Worm (Caenorhabditis elegans) whole organism, young adult: ENCODE results near the gene wrk-1.

Source experiments
- D2030.7 ChIP-seq: fragments of 200-800 bp; sonication (Bioruptor generic); IDR thresholded peaks from 2 replicates; pipeline ENCODE4 v1.3.6; 2022; ENCODE audit warnings: missing genetic modification reagents, missing genetic modification characterization, missing compliant biosample characterization
- F33H1.4 ChIP-seq: fragments of 200-800 bp; sonication (Bioruptor generic); IDR thresholded peaks from 2 replicates; pipeline ENCODE4 v1.3.6; 2022; ENCODE audit warnings: missing genetic modification reagents, missing genetic modification characterization, missing compliant biosample characterization
- F57A8.1 ChIP-seq: fragments of 200-800 bp; sonication (Bioruptor generic); optimal IDR thresholded peaks from 2 replicates; lab custom pipeline; 2018; ENCODE audit warnings: mild to moderate bottlenecking, missing genetic modification characterization, moderate library complexity, missing compliant biosample characterization
- T26A5.8 ChIP-seq: sonication (generic microtip); optimal IDR thresholded peaks from 2 replicates; lab custom pipeline; 2016; ENCODE audit warnings: missing genetic modification characterization, missing compliant biosample characterization
- Y79H2A.3 ChIP-seq: fragments of 200-800 bp; sonication (Bioruptor generic); conservative IDR thresholded peaks from 2 replicates; pipeline ENCODE4 v1.3.6; 2022; ENCODE audit warnings: missing genetic modification reagents, missing genetic modification characterization, missing compliant biosample characterization
- ZK185.1 ChIP-seq: sonication (generic microtip); optimal IDR thresholded peaks from 2 replicates; lab custom pipeline; 2016; ENCODE audit warnings: mild to moderate bottlenecking, missing genetic modification characterization, missing compliant biosample characterization; ENCODE audit not compliant: poor library complexity, severe bottlenecking
- atf-7 ChIP-seq: sonication (generic microtip); optimal IDR thresholded peaks from 2 replicates; lab custom pipeline; 2017; ENCODE audit warnings: mild to moderate bottlenecking, missing genetic modification characterization, missing compliant biosample characterization
- attf-5 ChIP-seq: fragments of 200-800 bp; sonication (Bioruptor generic); optimal IDR thresholded peaks from 2 replicates; lab custom pipeline; 2018; ENCODE audit warnings: mild to moderate bottlenecking, missing genetic modification characterization, missing compliant biosample characterization
- cebp-1 ChIP-seq, 2 experiments: fragments of 200-800 bp in 1 of 2; sonication (Bioruptor generic) in 1 of 2; sonication (generic microtip) in 1 of 2; IDR thresholded peaks in 1 of 2; optimal IDR thresholded peaks in 1 of 2; 2 replicates each; pipeline versions ENCODE4 v1.3.6 to Lab custom; 2017 to 2022; ENCODE audit warnings: missing compliant biosample characterization in 2 of 2, missing genetic modification characterization in 2 of 2, mild to moderate bottlenecking in 1 of 2, missing genetic modification reagents in 1 of 2, moderate library complexity in 1 of 2
- ceh-100 ChIP-seq: fragments of 200-800 bp; sonication (Bioruptor generic); IDR thresholded peaks from 2 replicates; pipeline ENCODE4 v1.3.6; 2022; ENCODE audit warnings: missing genetic modification reagents, missing genetic modification characterization, missing compliant biosample characterization
- chd-7 ChIP-seq: sonication (generic microtip); optimal IDR thresholded peaks from 2 replicates; lab custom pipeline; 2016; ENCODE audit warnings: mild to moderate bottlenecking, missing genetic modification characterization, moderate library complexity, missing compliant biosample characterization
- die-1 ChIP-seq: sonication (generic microtip); optimal IDR thresholded peaks from 2 replicates; lab custom pipeline; 2016; ENCODE audit warnings: missing genotype, mild to moderate bottlenecking, missing genetic modification characterization, missing compliant biosample characterization
- egrh-3 ChIP-seq: fragments of 200-800 bp; sonication (Bioruptor generic); IDR thresholded peaks from 2 replicates; pipeline ENCODE4 v1.3.6; 2022; ENCODE audit warnings: missing genetic modification reagents, missing genetic modification characterization, missing compliant biosample characterization
- fkh-3 ChIP-seq: sonication (generic microtip); optimal IDR thresholded peaks from 2 replicates; lab custom pipeline; 2016; ENCODE audit warnings: mild to moderate bottlenecking, missing genetic modification characterization, missing compliant biosample characterization
- gei-17 ChIP-seq: fragments of 200-800 bp; sonication (Bioruptor generic); optimal IDR thresholded peaks from 2 replicates; lab custom pipeline; 2018; ENCODE audit warnings: mild to moderate bottlenecking, missing genetic modification characterization, missing compliant biosample characterization
- hmg-1.2 ChIP-seq: fragments of 200-800 bp; sonication (Bioruptor generic); IDR thresholded peaks from 2 replicates; pipeline ENCODE4 v1.3.6; 2022; ENCODE audit warnings: missing genetic modification reagents, missing genetic modification characterization, missing compliant biosample characterization
- let-607 ChIP-seq, 2 experiments: fragments of 200-800 bp in 1 of 2; sonication (Bioruptor generic) in 1 of 2; sonication (generic microtip) in 1 of 2; optimal IDR thresholded peaks; 2 replicates each; lab custom pipeline; 2016 to 2018; ENCODE audit warnings: mild to moderate bottlenecking in 2 of 2, missing compliant biosample characterization in 2 of 2, missing genetic modification characterization in 2 of 2, moderate library complexity in 2 of 2, missing genotype in 1 of 2
- lin-26 ChIP-seq: fragments of 200-800 bp; sonication (Bioruptor generic); IDR thresholded peaks from 2 replicates; pipeline ENCODE4 v1.3.6; 2022; ENCODE audit warnings: missing genetic modification reagents, missing genetic modification characterization, missing compliant biosample characterization
- lin-40 ChIP-seq: sonication (generic microtip); optimal IDR thresholded peaks from 2 replicates; lab custom pipeline; 2016; ENCODE audit warnings: missing genetic modification characterization, mild to moderate bottlenecking, missing compliant biosample characterization, missing genotype, missing genetic modification reagents
- madf-10 ChIP-seq: sonication (generic microtip); optimal IDR thresholded peaks from 2 replicates; lab custom pipeline; 2016; ENCODE audit warnings: mild to moderate bottlenecking, missing genetic modification characterization, missing compliant biosample characterization
- madf-6 ChIP-seq: fragments of 200-800 bp; sonication (Bioruptor generic); IDR thresholded peaks from 2 replicates; pipeline ENCODE4 v1.3.6; 2022; ENCODE audit warnings: missing genetic modification reagents, missing genetic modification characterization, missing compliant biosample characterization
- mcd-1 ChIP-seq: fragments of 200-800 bp; sonication (Bioruptor generic); IDR thresholded peaks from 2 replicates; pipeline ENCODE4 v1.3.6; 2022; ENCODE audit warnings: missing genetic modification reagents, missing genetic modification characterization, missing compliant biosample characterization
- nhr-27 ChIP-seq: fragments of 200-800 bp; sonication (Bioruptor generic); optimal IDR thresholded peaks from 2 replicates; lab custom pipeline; 2018; ENCODE audit warnings: mild to moderate bottlenecking, missing genetic modification characterization, moderate library complexity, missing compliant biosample characterization
- nhr-80 ChIP-seq: sonication (generic microtip); optimal IDR thresholded peaks from 2 replicates; lab custom pipeline; 2016; ENCODE audit warnings: missing genetic modification characterization, missing compliant biosample characterization
- nhr-90 ChIP-seq: sonication (generic microtip); optimal IDR thresholded peaks from 2 replicates; lab custom pipeline; 2016; ENCODE audit warnings: missing genotype, mild to moderate bottlenecking, missing genetic modification characterization, missing compliant biosample characterization
- rcor-1 ChIP-seq: fragments of 200-800 bp; sonication (Bioruptor generic); IDR thresholded peaks from 2 replicates; pipeline ENCODE4 v1.3.6; 2022; ENCODE audit warnings: missing genetic modification reagents, missing genetic modification characterization, missing compliant biosample characterization
- rec-8 ChIP-seq, 2 experiments: sonication (generic microtip); optimal IDR thresholded peaks; 2 replicates each; lab custom pipeline; 2016; ENCODE audit warnings: mild to moderate bottlenecking in 2 of 2, missing genetic modification characterization in 2 of 2, missing genetic modification reagents in 2 of 2, missing genotype in 2 of 2, missing biosample characterization in 1 of 2, missing compliant biosample characterization in 1 of 2, moderate library complexity in 1 of 2
- repo-1 ChIP-seq: sonication (generic microtip); optimal IDR thresholded peaks from 2 replicates; lab custom pipeline; 2017; ENCODE audit warnings: mild to moderate bottlenecking, missing genetic modification characterization, missing compliant biosample characterization
- rpc-1 ChIP-seq, 2 experiments: fragments of 150-350 bp in 1 of 2; sonication (generic microtip) in 1 of 2; optimal IDR thresholded peaks; 2 replicates each; lab custom pipeline; 2014 to 2018; ENCODE audit warnings: missing biosample characterization in 1 of 2, missing genetic modification characterization in 1 of 2, missing genetic modification reagents in 1 of 2, missing genotype in 1 of 2
- sea-2 ChIP-seq: fragments of 200-800 bp; sonication (Bioruptor generic); IDR thresholded peaks from 2 replicates; pipeline ENCODE4 v1.3.6; 2022; ENCODE audit warnings: missing genetic modification characterization, missing compliant biosample characterization
- snpc-1.3 ChIP-seq: sonication (generic microtip); optimal IDR thresholded peaks from 2 replicates; lab custom pipeline; 2017; ENCODE audit warnings: missing genetic modification characterization, mild to moderate bottlenecking, missing compliant biosample characterization, antibody characterized with exemption, moderate library complexity, missing genotype, missing genetic modification reagents; ENCODE audit not compliant: insufficient read depth
- snpc-3.4 ChIP-seq: sonication (generic microtip); optimal IDR thresholded peaks from 2 replicates; lab custom pipeline; 2017; ENCODE audit warnings: missing genetic modification characterization, mild to moderate bottlenecking, missing compliant biosample characterization, antibody characterized with exemption, moderate library complexity, missing genotype, missing genetic modification reagents
- snpc-4 ChIP-seq, 5 experiments: fragments of 150-350 bp in 1 of 5; sonication (generic microtip) in 4 of 5; optimal IDR thresholded peaks; 2 replicates each; lab custom pipeline; 2014 to 2018; ENCODE audit warnings: missing genetic modification characterization in 5 of 5, missing biosample characterization in 3 of 5, antibody characterized with exemption in 2 of 5, mild to moderate bottlenecking in 2 of 5, missing compliant biosample characterization in 2 of 5, missing genotype in 2 of 5, moderate library complexity in 2 of 5, missing genetic modification reagents in 1 of 5
- tlf-1 ChIP-seq: fragments of 200-800 bp; sonication (Bioruptor generic); optimal IDR thresholded peaks from 2 replicates; lab custom pipeline; 2018; ENCODE audit warnings: mild to moderate bottlenecking, missing genetic modification characterization, missing compliant biosample characterization
- unc-130 ChIP-seq: sonication (generic microtip); optimal IDR thresholded peaks from 2 replicates; lab custom pipeline; 2016; ENCODE audit warnings: missing genetic modification reagents, missing genetic modification characterization, missing compliant biosample characterization
- unc-62 ChIP-seq: fragments of 150-350 bp; optimal IDR thresholded peaks from 2 replicates; lab custom pipeline; 2014; ENCODE audit warnings: missing biosample characterization, missing genetic modification reagents, missing genetic modification characterization
- zfh-2 ChIP-seq: fragments of 200-800 bp; sonication (Bioruptor generic); conservative IDR thresholded peaks from 2 replicates; pipeline ENCODE4 v1.3.6; 2022; ENCODE audit warnings: missing genetic modification reagents, missing genetic modification characterization, missing compliant biosample characterization
- ztf-25 ChIP-seq: fragments of 200-800 bp; sonication (Bioruptor generic); IDR thresholded peaks from 2 replicates; pipeline ENCODE4 v1.3.6; 2022; ENCODE audit warnings: missing genetic modification reagents, missing genetic modification characterization, missing compliant biosample characterization
- ztf-6 ChIP-seq: fragments of 200-800 bp; sonication (Bioruptor generic); IDR thresholded peaks from 2 replicates; pipeline ENCODE4 v1.3.6; 2022; ENCODE audit warnings: missing genetic modification reagents, missing genetic modification characterization, missing compliant biosample characterization

wrk-1 gene

DNA sequence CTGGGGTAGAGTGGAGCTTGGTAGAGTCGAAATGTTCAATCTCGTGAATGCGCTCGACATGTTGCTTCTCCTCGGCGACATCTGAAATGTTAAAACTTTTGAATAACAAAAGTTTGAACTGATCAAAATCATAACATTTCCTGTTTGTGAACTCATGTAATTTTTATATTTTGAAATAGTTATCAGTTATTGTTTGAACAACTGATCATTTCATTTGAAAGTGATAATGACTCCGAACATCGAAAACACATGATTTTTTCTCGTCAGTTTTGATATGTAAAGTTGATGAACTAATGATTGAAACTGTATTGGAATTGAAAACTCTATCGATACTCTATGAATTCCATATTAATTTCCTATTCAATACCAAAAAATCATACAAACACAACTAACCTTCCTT, 30.8 kb upstream of the wrk-1 start:
- TF ChIP-seq Y79H2A.3 (GFP tag; lab: Robert Waterston, UW) = no peak
- TF ChIP-seq tlf-1 (GFP tag; lab: Kevin White, UChicago) = no peak
- no peak for TF ChIP-seq F57A8.1 (GFP tag; lab: Kevin White, UChicago)
- no peak for TF ChIP-seq ceh-100 (GFP tag; lab: Robert Waterston, UW)
- TF ChIP-seq ztf-25 = no peak
- no peak for TF ChIP-seq atf-7 (tag; lab: Kevin White, UChicago)
- TF ChIP-seq chd-7 (tag; lab: Kevin White, UChicago) = no peak
- no peak for TF ChIP-seq rpc-1 (optimal IDR thresholded peaks at IDR 0.05; lab: Kevin White, UChicago)
- TF ChIP-seq rpc-1 (tag; optimal IDR thresholded peaks at IDR 0.05; lab: Kevin White, UChicago) = no peak
- TF ChIP-seq zfh-2 (GFP tag; lab: Robert Waterston, UW) = no peak
- TF ChIP-seq nhr-80 (tag; lab: Kevin White, UChicago) = peak; percentile 18
- no peak for TF ChIP-seq unc-130 (GFP tag; lab: Kevin White, UChicago)
- no peak for TF ChIP-seq cebp-1 (GFP tag; IDR thresholded peaks at IDR 0.05; lab: Robert Waterston, UW)
- peak; percentile 12 for TF ChIP-seq cebp-1 (tag; optimal IDR thresholded peaks at IDR 0.05; lab: Kevin White, UChicago)

DNA sequence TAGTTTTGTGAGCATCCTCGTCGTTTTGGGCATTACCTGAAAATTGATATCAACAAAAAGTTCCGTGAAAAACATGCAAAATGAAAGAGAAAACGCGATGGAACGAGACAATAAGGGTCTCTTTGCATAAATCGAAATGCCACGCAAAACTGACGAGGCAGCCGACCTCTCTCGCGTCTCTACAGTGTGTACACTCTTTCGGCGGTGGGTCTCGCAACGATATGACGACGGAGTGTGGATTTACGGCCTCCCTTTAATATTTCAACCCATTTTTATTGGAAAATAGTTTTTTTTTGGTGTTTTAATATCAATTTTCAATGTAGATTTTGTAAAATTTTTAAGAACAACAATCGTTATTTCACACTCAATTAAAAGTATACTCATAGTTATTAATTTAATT, 29.6 kb upstream of the wrk-1 start, which contains the start of gene tag-123:
TSS of gene tag-123 (minus strand) at position 36 of the 400 bp plus-strand sequence.
- TF ChIP-seq F33H1.4 (GFP tag; lab: Robert Waterston, UW) (peak; percentile 72), lin-40 (peak; percentile 14), snpc-4 (GFP tag; optimal IDR thresholded peaks at IDR 0.05; lab: Kevin White, UChicago) (no peak), snpc-4 (tag; optimal IDR thresholded peaks at IDR 0.05; lab: Kevin White, UChicago) (peak in 2 of 4 experiments; percentile 7 to 13), ZK185.1 (tag; lab: Kevin White, UChicago) (peak; percentile 16), ztf-6 (GFP tag; lab: Robert Waterston, UW) (no peak), cebp-1 (GFP tag; IDR thresholded peaks at IDR 0.05; lab: Robert Waterston, UW) (no peak), cebp-1 (tag; optimal IDR thresholded peaks at IDR 0.05; lab: Kevin White, UChicago) (peak; percentile 57), sea-2 (no peak), zfh-2 (GFP tag; lab: Robert Waterston, UW) (peak; percentile 31; the same call in 1 of the 2 replicates), attf-5 (peak; percentile 4), hmg-1.2 (peak; percentile 66; the same call in 1 of the 2 replicates)

DNA sequence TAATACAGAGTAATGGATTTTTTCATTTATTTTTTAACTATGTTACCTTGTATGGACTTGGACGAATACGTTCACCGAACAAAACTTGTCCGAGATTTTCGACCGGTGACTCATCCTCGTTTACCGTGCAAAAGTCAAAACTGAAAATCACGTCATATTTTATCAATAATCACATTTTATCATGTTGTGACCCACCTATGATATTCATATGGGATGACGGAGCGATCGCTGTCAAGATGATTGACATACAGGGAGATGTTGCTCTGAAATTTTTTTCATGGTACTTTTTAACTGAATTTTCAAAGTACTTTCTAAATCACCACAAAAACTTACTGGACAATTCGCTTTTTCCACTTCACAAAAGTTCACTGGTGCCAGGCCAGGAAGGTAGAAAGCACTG, 29.2 kb upstream of the wrk-1 start:
- TF ChIP-seq atf-7 (tag; lab: Kevin White, UChicago) (peak; percentile 35), nhr-80 (tag; lab: Kevin White, UChicago) (peak; percentile 38), rcor-1 (GFP tag; lab: Robert Waterston, UW) (no peak), unc-62 (GFP tag; lab: Kevin White, UChicago) (peak; percentile 72), repo-1 (no peak), let-607 (tag; optimal IDR thresholded peaks at IDR 0.05; lab: Kevin White, UChicago) (peak in 1 of 2 experiments; percentile 35)

DNA sequence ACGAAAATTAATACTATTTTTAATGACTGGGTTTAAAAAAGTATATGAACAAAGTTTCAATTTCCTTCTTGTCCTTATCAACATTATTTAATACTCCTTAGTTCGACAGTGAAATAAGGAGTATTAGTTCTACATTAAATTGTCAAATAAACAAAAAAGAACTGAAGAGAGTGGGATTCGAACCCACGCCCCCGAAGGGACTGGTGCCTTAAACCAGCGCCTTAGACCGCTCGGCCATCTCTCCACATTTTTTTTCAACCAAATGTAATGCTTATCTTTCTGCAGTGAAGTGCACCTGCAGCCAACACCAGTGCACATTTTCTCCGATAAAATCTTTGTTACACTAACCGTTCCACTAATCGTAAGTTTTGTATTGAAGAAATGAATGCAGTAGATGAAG, 26.9 kb upstream of the wrk-1 start:
- TF ChIP-seq rpc-1 (optimal IDR thresholded peaks at IDR 0.05; lab: Kevin White, UChicago) (peak; percentile 67), rpc-1 (tag; optimal IDR thresholded peaks at IDR 0.05; lab: Kevin White, UChicago) (peak; percentile 82), madf-10 (tag; lab: Kevin White, UChicago) (peak; percentile 14), ZK185.1 (tag; lab: Kevin White, UChicago) (peak; percentile 8), lin-26 (peak; percentile 69; the same call in 1 of the 2 replicates), hmg-1.2 (peak; percentile 65), nhr-80 (tag; lab: Kevin White, UChicago) (peak; percentile 12), nhr-90 (tag; lab: Kevin White, UChicago) (peak; percentile 54), fkh-3 (tag; lab: Kevin White, UChicago) (no peak), snpc-3.4 (peak; percentile 34), gei-17 (GFP tag; lab: Kevin White, UChicago) (no peak), snpc-1.3 (tag; lab: Kevin White, UChicago) (peak; percentile 34), rec-8 (tag; optimal IDR thresholded peaks at IDR 0.05; lab: Kevin White, UChicago) (peak; percentile 34 to 58), mcd-1 (GFP tag; lab: Robert Waterston, UW) (0 out of 2 replicates have a peak, but pooled peaks have one; percentile 8), egrh-3 (GFP tag; lab: Robert Waterston, UW) (0 out of 2 replicates have a peak, but pooled peaks have one; percentile 26), cebp-1 (GFP tag; IDR thresholded peaks at IDR 0.05; lab: Robert Waterston, UW) (no peak), cebp-1 (tag; optimal IDR thresholded peaks at IDR 0.05; lab: Kevin White, UChicago) (peak; percentile 26), nhr-27 (tag; lab: Kevin White, UChicago) (no peak), T26A5.8 (tag; lab: Kevin White, UChicago) (no peak), D2030.7 (GFP tag; lab: Robert Waterston, UW) (peak; percentile 64), madf-6 (GFP tag; lab: Robert Waterston, UW) (no peak), die-1 (tag; lab: Kevin White, UChicago) (peak; percentile 57)
